Fruit fly (Drosophila melanogaster): Measurements from ENCODE around the gene CG10877.
A peak's percentile ranks its signal among the peaks of the same experiment; 100 is the strongest.

The CG10877 gene

DNA sequence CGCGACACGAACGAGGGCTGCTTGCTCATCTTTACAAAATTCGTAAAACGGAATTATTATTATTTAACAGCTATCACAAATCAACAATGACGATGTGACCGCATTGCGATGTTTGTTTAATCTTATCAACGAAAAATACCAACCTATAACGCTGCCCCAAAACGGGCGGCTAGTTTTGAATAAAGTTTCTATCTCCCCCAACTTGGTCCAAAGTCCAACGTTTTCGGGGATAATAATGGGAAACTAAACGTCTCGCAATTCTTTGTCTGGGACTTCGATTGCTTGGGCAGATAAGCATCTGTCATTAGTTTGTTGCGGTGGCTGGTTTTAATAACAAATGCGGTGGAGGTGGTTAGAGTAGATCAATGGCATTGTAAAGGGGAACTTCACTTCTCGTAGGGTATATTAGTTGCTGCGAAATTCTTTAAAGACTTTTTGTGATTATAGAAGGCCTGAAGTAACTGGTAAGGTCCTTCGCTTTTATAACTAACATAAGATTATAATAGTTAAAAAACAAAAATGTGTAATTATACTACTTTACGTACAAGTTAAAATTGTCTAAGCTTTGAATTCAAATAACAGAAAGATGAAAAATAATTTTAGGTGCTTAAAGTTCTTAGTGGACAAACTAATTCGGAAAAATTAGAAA is 3.7 kb downstream of the CG10877 start, which contains the start of gene CG15922 (continued):
- TF ChIP-seq so (GFP tag; IDR thresholded peaks at IDR 0.05) (no peak), Rfx (GFP tag; IDR thresholded peaks at IDR 0.05) (peak; percentile 34; the same call in 1 of the 2 replicates), bab2 (GFP tag; optimal IDR thresholded peaks at IDR 0.05) (no peak), dmrt99B (tag; optimal IDR thresholded peaks at IDR 0.05) (peak; percentile 39), CG15514 (GFP tag; optimal IDR thresholded peaks at IDR 0.05) (no peak), CG7372 (GFP tag; IDR thresholded peaks at IDR 0.05) (0 out of 2 replicates have a peak, but pooled peaks have one; percentile 25), jigr1 (GFP tag; IDR thresholded peaks at IDR 0.05) (no peak), wor (GFP tag; IDR thresholded peaks at IDR 0.05) (0 out of 2 replicates have a peak, but pooled peaks have one; percentile 13), trem (tag; optimal IDR thresholded peaks at IDR 0.05) (peak; percentile 8), CG10959 (GFP tag; IDR thresholded peaks at IDR 0.05) (no peak), Stat92E (GFP tag; optimal IDR thresholded peaks at IDR 0.05) (no peak), CG17385 (GFP tag; optimal IDR thresholded peaks at IDR 0.05) (no peak), mld (GFP tag; IDR thresholded peaks at IDR 0.05; ENCODE audit: partially characterized antibody) (no peak), Sry-β (GFP tag; optimal IDR thresholded peaks at IDR 0.05) (no peak), crol (GFP tag; IDR thresholded peaks at IDR 0.05) (no peak), rib (GFP tag; IDR thresholded peaks at IDR 0.05) (no peak), wek (GFP tag; optimal IDR thresholded peaks at IDR 0.05) (no peak), CG14965 (GFP tag; optimal IDR thresholded peaks at IDR 0.05; ENCODE audit: borderline replicate concordance) (no peak), gce (GFP tag; IDR thresholded peaks at IDR 0.05) (no peak), Nf-YC (tag; optimal IDR thresholded peaks at IDR 0.05) (no peak), CG9817 (tag; optimal IDR thresholded peaks at IDR 0.05) (no peak), cato (GFP tag; optimal IDR thresholded peaks at IDR 0.05; ENCODE audit: borderline replicate concordance) (no peak), bigmax (GFP tag; optimal IDR thresholded peaks at IDR 0.05) (peak; percentile 30), stc (GFP tag; IDR thresholded peaks at IDR 0.05) (no peak), CG11504 (tag; optimal IDR thresholded peaks at IDR 0.05) (peak; percentile 59), CG6765 (GFP tag; optimal IDR thresholded peaks at IDR 0.05) (no peak), CG8765 (GFP tag; IDR thresholded peaks at IDR 0.05) (no peak), Side (GFP tag; optimal IDR thresholded peaks at IDR 0.05) (no peak), cas (GFP tag; IDR thresholded peaks at IDR 0.05) (no peak), Kr (GFP tag; optimal IDR thresholded peaks at IDR 0.05) (no peak), CG1602 (GFP tag; optimal IDR thresholded peaks at IDR 0.05) (no peak), tll (GFP tag; optimal IDR thresholded peaks at IDR 0.05) (no peak), CG30403 (GFP tag; optimal IDR thresholded peaks at IDR 0.05) (peak; percentile 10), toy (GFP tag; IDR thresholded peaks at IDR 0.05) (no peak), CG3407 (GFP tag; optimal IDR thresholded peaks at IDR 0.05) (no peak), E2f2 (GFP tag; IDR thresholded peaks at IDR 0.05) (peak; percentile 86), ato (GFP tag; IDR thresholded peaks at IDR 0.05; ENCODE audit: partially characterized antibody) (no peak), zfh2 (GFP tag; optimal IDR thresholded peaks at IDR 0.05) (no peak), CG32772 (GFP tag; IDR thresholded peaks at IDR 0.05) (no peak), CG14860 (GFP tag; IDR thresholded peaks at IDR 0.05; ENCODE audit: partially characterized antibody) (no peak), prd (optimal IDR thresholded peaks at IDR 0.05) (no peak), prd (GFP tag; IDR thresholded peaks at IDR 0.05) (peak; percentile 7; the same call in 1 of the 3 replicates), maf-S (GFP tag; optimal IDR thresholded peaks at IDR 0.05) (no peak), CG2199 (GFP tag; IDR thresholded peaks at IDR 0.05) (no peak), GATAe (GFP tag; conservative IDR thresholded peaks at IDR 0.05) (no peak), Dp (GFP tag; optimal IDR thresholded peaks at IDR 0.05) (peak; percentile 83), CG31365 (tag; optimal IDR thresholded peaks at IDR 0.05) (no peak), zf30C (GFP tag; optimal IDR thresholded peaks at IDR 0.05) (no peak), Nf-YA (GFP tag; IDR thresholded peaks at IDR 0.05) (no peak), bcd (GFP tag; optimal IDR thresholded peaks at IDR 0.05) (peak; percentile 32)
